Fruit fly (Drosophila melanogaster) whole organism, embryonic: ENCODE results near the gene CG12507.
A peak's percentile ranks its signal among the peaks of the same experiment; 100 is the strongest.

ENCODE experiments used
- ATbp ChIP-seq: fragments of 200-800 bp; sonication (Bioruptor generic); optimal IDR thresholded peaks from 2 replicates; lab custom pipeline; 2017; ENCODE audit warnings: missing biosample characterization, mild to moderate bottlenecking, missing genetic modification characterization, missing genetic modification reagents
- Antp ChIP-seq: fragments of 200-800 bp; sonication (Bioruptor generic); optimal IDR thresholded peaks from 3 replicates; lab custom pipeline; 2016; ENCODE audit warnings: missing biosample characterization, missing genetic modification characterization
- B-H1 ChIP-seq: fragments of 200-800 bp; sonication (Bioruptor generic); IDR thresholded peaks from 3 replicates; pipeline ENCODE4 v1.3.6; 2022; ENCODE audit warnings: missing biosample characterization, missing genetic modification characterization
- BtbVII ChIP-seq: fragments of 200-800 bp; sonication (Bioruptor generic); optimal IDR thresholded peaks from 3 replicates; lab custom pipeline; 2017; ENCODE audit warnings: missing biosample characterization, mild to moderate bottlenecking, missing genetic modification characterization
- CG11247 ChIP-seq: fragments of 200-800 bp; sonication (Bioruptor generic); IDR thresholded peaks from 2 replicates; pipeline ENCODE4 v1.3.6; 2022; ENCODE audit warnings: missing biosample characterization, missing genetic modification characterization
- CG14667 ChIP-seq: fragments of 200-800 bp; sonication (Bioruptor generic); IDR thresholded peaks from 2 replicates; pipeline ENCODE4 v1.3.6; 2022; ENCODE audit warnings: missing biosample characterization, missing genetic modification characterization
- CG15514 ChIP-seq: fragments of 200-800 bp; sonication (Bioruptor generic); optimal IDR thresholded peaks from 3 replicates; lab custom pipeline; 2017; ENCODE audit warnings: missing biosample characterization, missing genetic modification characterization, mild to moderate bottlenecking, moderate library complexity, missing genetic modification reagents
- CG16813 ChIP-seq: fragments of 200-800 bp; sonication (Bioruptor generic); IDR thresholded peaks from 3 replicates; pipeline ENCODE4 v1.3.6; 2022; ENCODE audit warnings: missing biosample characterization, missing genetic modification characterization; ENCODE audit not compliant: partially characterized antibody
- CG18476 ChIP-seq: fragments of 200-800 bp; sonication (Bioruptor generic); optimal IDR thresholded peaks from 2 replicates; lab custom pipeline; 2016; ENCODE audit warnings: missing biosample characterization, mild to moderate bottlenecking, missing genetic modification characterization
- CG18619 ChIP-seq: fragments of 200-800 bp; sonication (Bioruptor generic); optimal IDR thresholded peaks from 3 replicates; lab custom pipeline; 2017; ENCODE audit warnings: missing biosample characterization, mild to moderate bottlenecking, missing genetic modification characterization
- CG3163 ChIP-seq: fragments of 200-800 bp; sonication (Bioruptor generic); optimal IDR thresholded peaks from 3 replicates; lab custom pipeline; 2016; ENCODE audit warnings: missing biosample characterization, missing genetic modification characterization
- CG32767 ChIP-seq: fragments of 200-800 bp; sonication (Bioruptor generic); IDR thresholded peaks from 2 replicates; pipeline ENCODE4 v1.3.6; 2022; ENCODE audit warnings: missing biosample characterization, missing genetic modification characterization
- CG33557 ChIP-seq: fragments of 200-800 bp; sonication (Bioruptor generic); optimal IDR thresholded peaks from 2 replicates; lab custom pipeline; 2019; ENCODE audit warnings: missing biosample characterization, mild to moderate bottlenecking, missing genetic modification characterization, moderate library complexity
- CG34422 ChIP-seq: fragments of 200-800 bp; sonication (Bioruptor generic); IDR thresholded peaks from 3 replicates; pipeline ENCODE4 v1.3.6; 2022; ENCODE audit warnings: missing biosample characterization, missing genetic modification characterization
- CG42726 ChIP-seq: fragments of 200-800 bp; sonication (Bioruptor generic); IDR thresholded peaks from 2 replicates; pipeline ENCODE4 v1.3.6; 2022; ENCODE audit warnings: missing biosample characterization, missing genetic modification characterization; ENCODE audit not compliant: partially characterized antibody
- CG4360 ChIP-seq: fragments of 200-800 bp; sonication (Bioruptor generic); IDR thresholded peaks from 2 replicates; pipeline ENCODE4 v1.3.6; 2022; ENCODE audit warnings: missing biosample characterization, missing genetic modification characterization
- CG5245 ChIP-seq: fragments of 200-800 bp; sonication (Bioruptor generic); optimal IDR thresholded peaks from 3 replicates; lab custom pipeline; 2016; ENCODE audit warnings: missing biosample characterization, missing genetic modification characterization
- CG6175 ChIP-seq: fragments of 200-800 bp; sonication (Bioruptor generic); IDR thresholded peaks from 3 replicates; pipeline ENCODE4 v1.3.6; 2022; ENCODE audit warnings: missing biosample characterization, missing genetic modification characterization
- CG6683 ChIP-seq: fragments of 200-800 bp; sonication (Bioruptor generic); optimal IDR thresholded peaks from 2 replicates; lab custom pipeline; 2017; ENCODE audit warnings: missing biosample characterization, mild to moderate bottlenecking, missing genetic modification characterization, missing genetic modification reagents
- CG7745 ChIP-seq: fragments of 200-800 bp; sonication (Bioruptor generic); optimal IDR thresholded peaks from 2 replicates; lab custom pipeline; 2018; ENCODE audit warnings: missing biosample characterization, mild to moderate bottlenecking, missing genetic modification characterization, moderate library complexity
- CG8281 ChIP-seq: fragments of 200-800 bp; sonication (Bioruptor generic); optimal IDR thresholded peaks from 2 replicates; lab custom pipeline; 2018; ENCODE audit warnings: missing biosample characterization, mild to moderate bottlenecking, missing genetic modification characterization, moderate library complexity
- CG8478 ChIP-seq: fragments of >200 bp; optimal IDR thresholded peaks from 2 replicates; lab custom pipeline; 2018
- CG9876 ChIP-seq: fragments of 200-800 bp; sonication (Bioruptor generic); optimal IDR thresholded peaks from 2 replicates; lab custom pipeline; 2016; ENCODE audit warnings: missing biosample characterization, missing genetic modification characterization
- Dll ChIP-seq: fragments of 200-800 bp; sonication (Bioruptor generic); IDR thresholded peaks from 4 replicates; pipeline ENCODE4 v1.3.6; 2022; ENCODE audit warnings: missing biosample characterization, missing genetic modification characterization; ENCODE audit not compliant: partially characterized antibody
- Dref ChIP-seq: fragments of 200-800 bp; sonication (Bioruptor generic); IDR thresholded peaks from 2 replicates; pipeline ENCODE4 v1.3.6; 2022; ENCODE audit warnings: missing biosample characterization, missing genetic modification characterization
- Gug ChIP-seq: fragments of 200-800 bp; sonication (Bioruptor generic); IDR thresholded peaks from 4 replicates; pipeline ENCODE4 v1.3.6; 2022; ENCODE audit warnings: missing biosample characterization, missing genetic modification characterization
- HHEX ChIP-seq: fragments of 200-800 bp; sonication (Bioruptor generic); optimal IDR thresholded peaks from 3 replicates; lab custom pipeline; 2017; ENCODE audit warnings: missing biosample characterization, mild to moderate bottlenecking, missing genetic modification characterization, missing genetic modification reagents
- Lpt ChIP-seq: fragments of >200 bp; optimal IDR thresholded peaks from 2 replicates; lab custom pipeline; 2018; ENCODE audit warnings: missing biosample characterization, missing genetic modification characterization
- NC2α ChIP-seq: fragments of 200-800 bp; sonication (Bioruptor generic); optimal IDR thresholded peaks from 2 replicates; lab custom pipeline; 2016; ENCODE audit warnings: missing biosample characterization, missing genetic modification characterization
- Nf-YC ChIP-seq: fragments of 200-800 bp; optimal IDR thresholded peaks from 3 replicates; lab custom pipeline; 2019; ENCODE audit warnings: missing biosample characterization, mild to moderate bottlenecking, missing genetic modification characterization, moderate library complexity
- Poxn ChIP-seq: fragments of 200-800 bp; sonication (Bioruptor generic); IDR thresholded peaks from 2 replicates; pipeline ENCODE4 v1.3.6; 2022; ENCODE audit warnings: missing biosample characterization, missing genetic modification characterization
- Sox100B ChIP-seq: fragments of 200-800 bp; sonication (Bioruptor generic); optimal IDR thresholded peaks from 3 replicates; lab custom pipeline; 2018; ENCODE audit warnings: missing biosample characterization, mild to moderate bottlenecking, missing genetic modification characterization
- Spps ChIP-seq: fragments of 200-800 bp; sonication (Bioruptor generic); optimal IDR thresholded peaks from 2 replicates; lab custom pipeline; 2018; ENCODE audit warnings: missing biosample characterization, mild to moderate bottlenecking, missing genetic modification characterization
- Stat92E ChIP-seq, 3 experiments: fragments of >200 bp in 2 of 3; fragments of 200-800 bp in 1 of 3; sonication (Bioruptor generic) in 1 of 3; optimal IDR thresholded peaks; 2 replicates each; lab custom pipeline; 2017 to 2019; ENCODE audit warnings: missing biosample characterization in 3 of 3, missing genetic modification characterization in 3 of 3, mild to moderate bottlenecking in 1 of 3, moderate library complexity in 1 of 3
- ac ChIP-seq: fragments of 200-800 bp; sonication (Bioruptor generic); optimal IDR thresholded peaks from 3 replicates; lab custom pipeline; 2017; ENCODE audit warnings: missing biosample characterization, mild to moderate bottlenecking, missing genetic modification characterization
- aop ChIP-seq: fragments of 200-800 bp; sonication (Bioruptor generic); IDR thresholded peaks from 2 replicates; pipeline ENCODE4 v1.3.6; 2022; ENCODE audit warnings: missing biosample characterization, missing genetic modification characterization
- bab2 ChIP-seq: fragments of 200-800 bp; sonication (Bioruptor generic); optimal IDR thresholded peaks from 2 replicates; lab custom pipeline; 2016; ENCODE audit warnings: missing biosample characterization, missing genetic modification characterization
- bbx ChIP-seq: fragments of 200-800 bp; sonication (Bioruptor generic); IDR thresholded peaks from 2 replicates; pipeline ENCODE4 v1.3.6; 2022; ENCODE audit warnings: missing biosample characterization, missing genetic modification characterization; ENCODE audit not compliant: partially characterized antibody
- chif ChIP-seq, 2 experiments: fragments of 200-800 bp; sonication (Bioruptor generic); optimal IDR thresholded peaks; 3 replicates each; lab custom pipeline; 2016; ENCODE audit warnings: missing biosample characterization in 2 of 2, missing genetic modification characterization in 2 of 2
- crc ChIP-seq: fragments of 200-800 bp; sonication (Bioruptor generic); optimal IDR thresholded peaks from 2 replicates; lab custom pipeline; 2016; ENCODE audit warnings: missing biosample characterization, missing genetic modification characterization
- crol ChIP-seq: fragments of 200-800 bp; sonication (Bioruptor generic); IDR thresholded peaks from 2 replicates; pipeline ENCODE4 v1.3.6; 2022; ENCODE audit warnings: missing biosample characterization, missing genetic modification characterization
- gro ChIP-seq: fragments of 200-800 bp; sonication (Bioruptor generic); optimal IDR thresholded peaks from 2 replicates; lab custom pipeline; 2016; ENCODE audit warnings: missing biosample characterization, missing genetic modification characterization
- ham ChIP-seq: fragments of 200-800 bp; sonication (Bioruptor generic); IDR thresholded peaks from 2 replicates; pipeline ENCODE4 v1.3.6; 2022; ENCODE audit warnings: missing biosample characterization, missing genetic modification characterization
- her ChIP-seq: fragments of 200-800 bp; sonication (Bioruptor generic); optimal IDR thresholded peaks from 2 replicates; lab custom pipeline; 2016; ENCODE audit warnings: missing biosample characterization, missing genetic modification characterization
- nau ChIP-seq: fragments of 200-800 bp; sonication (Bioruptor generic); optimal IDR thresholded peaks from 3 replicates; lab custom pipeline; 2017; ENCODE audit warnings: missing biosample characterization, mild to moderate bottlenecking, missing genetic modification characterization, missing genetic modification reagents
- pho ChIP-seq: fragments of 200-800 bp; sonication (Bioruptor generic); optimal IDR thresholded peaks from 2 replicates; lab custom pipeline; 2016; ENCODE audit warnings: missing biosample characterization, missing genetic modification characterization
- pita ChIP-seq: fragments of 200-800 bp; sonication (Bioruptor generic); optimal IDR thresholded peaks from 2 replicates; lab custom pipeline; 2017; ENCODE audit warnings: missing biosample characterization, mild to moderate bottlenecking, missing genetic modification characterization
- pum ChIP-seq: fragments of 200-800 bp; sonication (Bioruptor generic); optimal IDR thresholded peaks from 2 replicates; lab custom pipeline; 2016; ENCODE audit warnings: missing biosample characterization, missing genetic modification characterization
- sim ChIP-seq: fragments of 200-800 bp; sonication (Bioruptor generic); IDR thresholded peaks from 2 replicates; pipeline ENCODE4 v1.3.6; 2022; ENCODE audit warnings: missing biosample characterization, missing genetic modification characterization
- so ChIP-seq: fragments of 200-800 bp; sonication (Bioruptor generic); IDR thresholded peaks from 3 replicates; pipeline ENCODE4 v1.3.6; 2022; ENCODE audit warnings: missing biosample characterization, missing genetic modification characterization
- trem ChIP-seq: fragments of 200-800 bp; optimal IDR thresholded peaks from 3 replicates; lab custom pipeline; 2019; ENCODE audit warnings: missing biosample characterization, mild to moderate bottlenecking, missing genetic modification characterization, moderate library complexity

CG12507 gene

DNA sequence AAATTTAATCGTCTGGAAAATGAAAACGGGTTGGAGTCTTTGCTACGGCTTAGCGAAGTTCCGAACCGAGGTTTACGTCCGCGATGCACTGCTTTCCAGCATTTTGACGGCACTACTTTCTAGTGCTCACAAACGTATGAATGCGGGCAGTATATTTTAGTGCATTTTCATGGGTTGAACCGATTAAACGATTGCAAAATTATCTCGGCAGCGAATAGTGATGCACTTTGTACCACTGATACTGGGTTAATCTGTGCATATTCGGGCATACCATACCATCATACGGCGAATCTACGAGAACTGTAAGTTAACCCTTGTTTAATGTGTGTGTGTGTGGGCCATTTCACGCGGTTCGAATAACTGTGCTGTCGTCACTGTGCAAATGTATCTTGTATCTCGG is 4.5 kb upstream of the CG12507 start, which contains the start of gene Mfe2:
TSS of gene Mfe2 (plus strand) at position 157 of the 400 bp plus-strand sequence.
- TF ChIP-seq Poxn (GFP tag; lab: Robert Waterston, UW) (no peak), B-H1 (GFP tag; lab: Robert Waterston, UW) (no peak), crc (GFP tag; lab: Kevin White, UChicago) (no peak), trem (tag; lab: Kevin White, UChicago) (peak; percentile 77), CG9876 (peak; percentile 47), ham (GFP tag; lab: Robert Waterston, UW) (no peak), HHEX (GFP tag; lab: Kevin White, UChicago) (peak; percentile 28), Lpt (GFP tag; lab: Kevin White, UChicago) (no peak), aop (GFP tag; lab: Robert Waterston, UW) (no peak), CG33557 (GFP tag; lab: Kevin White, UChicago) (no peak), so (GFP tag; lab: Robert Waterston, UW) (0 out of 3 replicates have a peak, but pooled peaks have one; percentile 9), pita (GFP tag; lab: Kevin White, UChicago) (peak; percentile 91), ATbp (GFP tag; lab: Kevin White, UChicago) (no peak), CG6175 (GFP tag; lab: Robert Waterston, UW) (0 out of 3 replicates have a peak, but pooled peaks have one; percentile 11), pho (GFP tag; lab: Kevin White, UChicago) (peak; percentile 59), Gug (GFP tag; lab: Robert Waterston, UW) (peak; percentile 30; the same call in 1 of the 4 replicates), NC2α (GFP tag; lab: Kevin White, UChicago) (peak; percentile 1), Sox100B (GFP tag; lab: Kevin White, UChicago) (no peak), CG34422 (no peak), CG18476 (GFP tag; lab: Kevin White, UChicago) (no peak), CG15514 (GFP tag; lab: Kevin White, UChicago) (peak; percentile 86), Nf-YC (tag; lab: Kevin White, UChicago) (peak; percentile 24), crol (GFP tag; lab: Robert Waterston, UW) (no peak), ac (GFP tag; lab: Kevin White, UChicago) (no peak), CG16813 (GFP tag; lab: Robert Waterston, UW) (0 out of 3 replicates have a peak, but pooled peaks have one; percentile 30), Stat92E (GFP tag; optimal IDR thresholded peaks at IDR 0.05; lab: Kevin White, UChicago) (peak in 1 of 3 experiments; percentile 13), gro (peak; percentile 70), Dll (GFP tag; lab: Robert Waterston, UW) (peak; percentile 50; the same call in 3 of the 4 replicates), bab2 (GFP tag; lab: Kevin White, UChicago) (peak; percentile 29), CG14667 (GFP tag; lab: Robert Waterston, UW) (no peak), CG5245 (GFP tag; lab: Kevin White, UChicago) (peak; percentile 35), Dref (GFP tag; lab: Robert Waterston, UW) (peak; percentile 53), Spps (no peak), sim (GFP tag; lab: Robert Waterston, UW) (no peak), CG3163 (peak; percentile 50), her (GFP tag; lab: Kevin White, UChicago) (peak; percentile 70), bbx (GFP tag; lab: Robert Waterston, UW) (peak; percentile 40), BtbVII (GFP tag; lab: Kevin White, UChicago) (no peak), CG32767 (GFP tag; lab: Robert Waterston, UW) (no peak), chif (GFP tag; optimal IDR thresholded peaks at IDR 0.05; lab: Kevin White, UChicago) (peak; percentile 29 to 65), CG4360 (GFP tag; lab: Robert Waterston, UW) (no peak), CG6683 (peak; percentile 13), CG8478 (lab: Kevin White, UChicago) (peak; percentile 80), nau (GFP tag; lab: Kevin White, UChicago) (peak; percentile 2), pum (GFP tag; lab: Kevin White, UChicago) (peak; percentile 36), Antp (GFP tag; lab: Kevin White, UChicago) (peak; percentile 59), CG18619 (peak; percentile 34), CG7745 (no peak), CG42726 (GFP tag; lab: Robert Waterston, UW) (peak; percentile 41; the same call in 1 of the 2 replicates), CG11247 (GFP tag; lab: Robert Waterston, UW) (peak; percentile 56), CG8281 (tag; lab: Kevin White, UChicago) (no peak)
